Worm (Caenorhabditis elegans) whole organism, L4/young adult: ENCODE measurements around the gene C27D6.3.
"Not testable (repeated sequence)": the region's sequence is repeated elsewhere in the genome, so short reads cannot be mapped to it uniquely, and the experiment has no call there.

ENCODE experiments used
- W03F9.2 ChIP-seq: fragments of 150-350 bp; optimal IDR thresholded peaks from 2 replicates; lab custom pipeline; 2014; ENCODE audit warnings: missing biosample characterization, missing genetic modification characterization
- dao-5 ChIP-seq: sonication (generic microtip); optimal IDR thresholded peaks from 2 replicates; lab custom pipeline; 2016; ENCODE audit warnings: missing genotype, missing genetic modification characterization, moderate library complexity, missing compliant biosample characterization
- him-1 ChIP-seq: sonication (generic microtip); optimal IDR thresholded peaks from 2 replicates; lab custom pipeline; 2016; ENCODE audit warnings: missing genotype, missing genetic modification reagents, missing genetic modification characterization, missing compliant biosample characterization

C27D6.3 gene

DNA sequence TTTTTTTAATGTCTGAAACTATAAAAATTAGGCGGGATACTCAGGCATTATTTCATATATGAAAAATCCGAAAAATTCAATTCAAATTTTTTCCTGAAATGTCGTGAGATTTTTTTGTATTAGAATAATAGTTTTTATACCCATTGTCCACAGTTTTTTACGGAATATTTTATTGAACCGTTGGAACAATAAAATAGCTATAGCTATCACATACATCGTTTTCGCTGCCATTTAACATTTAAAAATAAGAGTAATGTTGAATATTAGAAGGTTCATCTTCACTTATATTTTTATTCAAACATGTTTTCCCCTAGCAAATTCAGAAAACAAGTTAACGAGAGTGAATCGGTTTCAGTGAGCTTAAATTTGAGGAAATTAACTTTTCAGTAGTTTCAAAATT is 2.7 kb downstream of the C27D6.3 start, which contains the start of gene C27D6.15:
Gene C27D6.15, plus strand, starts transcription at position 301 of the 400 bp plus-strand sequence.
- TF ChIP-seq W03F9.2 (tag; lab: Kevin White, UChicago), result no peak
- no peak for TF ChIP-seq dao-5
- no peak for TF ChIP-seq him-1

- TF ChIP-seq dao-5 (no peak), him-1 (no peak), W03F9.2 (tag; lab: Kevin White, UChicago) (no peak)
These were observed 3.3 kb downstream of the C27D6.3 start, which contains the start of gene srb-1 for ce11 chrII:5170932-5171331. srb-1 (minus strand) TSS chrII:5171032.

DNA sequence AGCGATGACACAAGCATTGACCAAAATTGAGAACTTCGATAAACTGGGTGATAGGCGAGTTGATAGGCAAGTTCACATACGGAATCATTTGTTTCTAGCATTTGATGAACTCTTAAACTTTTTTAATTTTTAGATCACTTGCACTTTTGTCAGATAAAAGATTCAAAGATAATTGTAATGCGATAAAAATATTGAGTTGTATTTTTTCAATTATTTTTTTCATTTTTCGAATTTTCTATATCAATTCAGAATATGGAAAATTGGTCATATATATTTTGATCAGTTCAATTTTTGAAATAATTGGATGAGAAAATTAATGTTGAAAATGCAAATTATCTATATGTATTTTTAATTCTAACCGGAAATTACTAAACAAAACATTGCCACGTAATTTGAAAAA is 7.5 kb downstream of the C27D6.3 start, which contains the start of gene srb-3:
Gene srb-3, minus strand, starts transcription at position 101 of the 400 bp plus-strand sequence.
- TF ChIP-seq dao-5, result no peak
- no peak for TF ChIP-seq him-1
- TF ChIP-seq W03F9.2 (tag; lab: Kevin White, UChicago), result no peak

DNA sequence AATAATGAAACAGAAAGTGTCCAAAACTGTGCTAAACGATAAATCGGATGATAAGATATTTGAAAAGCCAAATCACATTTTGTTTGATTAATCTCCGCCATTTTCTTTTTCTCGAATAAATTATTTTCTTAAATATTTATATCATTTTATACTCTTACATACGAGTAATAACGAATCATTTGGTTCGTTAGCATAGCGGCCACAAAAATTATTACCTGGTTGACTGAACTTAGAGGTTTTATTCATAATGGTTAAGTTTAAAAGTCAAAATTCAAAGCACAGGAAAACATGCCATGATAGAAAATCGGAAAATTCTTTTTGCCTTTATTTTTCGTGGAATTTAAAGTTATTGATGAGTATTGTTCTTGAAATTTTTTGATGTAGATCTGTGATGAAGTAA is 11.0 kb downstream of the C27D6.3 start, which contains the start of gene srb-5:
Gene srb-5, minus strand, starts transcription at position 101 of the 400 bp plus-strand sequence.
- TF ChIP-seq him-1, result no peak

DNA sequence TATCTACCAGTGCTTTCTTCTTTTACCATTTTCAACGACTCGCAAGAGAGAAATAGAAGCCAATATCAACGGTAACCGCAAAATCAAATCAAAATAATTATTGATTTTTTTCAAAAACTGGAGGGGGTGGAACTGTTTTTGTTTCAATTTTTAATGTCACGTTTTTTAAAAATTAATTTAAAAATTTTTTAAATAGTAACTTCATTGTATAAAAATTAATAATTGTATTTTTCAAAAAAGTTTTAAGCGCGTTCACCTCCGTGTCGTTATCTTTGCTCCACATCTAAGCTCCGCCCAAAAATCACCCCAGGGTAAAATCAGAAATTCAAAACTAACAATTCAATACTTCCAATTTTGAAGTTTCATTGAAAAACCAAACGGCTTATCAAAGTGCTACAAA is 13.2 kb downstream of the C27D6.3 start, which contains the start of gene C27D6.11:
Gene C27D6.11, minus strand, starts transcription at position 101 of the 400 bp plus-strand sequence.
- TF ChIP-seq dao-5, result no peak
- TF ChIP-seq him-1, result no peak
- TF ChIP-seq W03F9.2 (tag; lab: Kevin White, UChicago), result no peak

DNA sequence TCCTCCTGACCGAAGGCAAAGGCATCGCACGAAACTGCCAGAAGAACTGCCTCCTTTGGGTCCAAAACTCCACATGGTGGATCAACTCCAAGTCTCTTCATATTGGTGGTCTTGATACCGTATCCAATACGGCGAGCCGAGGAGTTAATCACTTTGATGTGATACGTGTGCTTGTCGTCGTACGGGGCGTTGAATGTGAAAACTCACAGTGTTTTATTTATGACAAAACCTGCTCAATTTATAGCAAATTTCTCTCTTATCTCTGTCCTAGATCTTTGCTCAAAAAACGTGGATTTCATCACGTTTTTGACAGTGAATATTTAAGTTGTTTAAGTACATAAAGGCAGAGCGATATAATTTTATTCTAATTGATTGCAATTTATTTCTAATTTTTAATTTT is 15.5 kb downstream of the C27D6.3 start, which contains the start of gene F58A6.9:
Gene F58A6.9, minus strand, starts transcription at position 101 of the 400 bp plus-strand sequence.
- not testable (repeated sequence) for TF ChIP-seq dao-5; W03F9.2 (tag; lab: Kevin White, UChicago); him-1

DNA sequence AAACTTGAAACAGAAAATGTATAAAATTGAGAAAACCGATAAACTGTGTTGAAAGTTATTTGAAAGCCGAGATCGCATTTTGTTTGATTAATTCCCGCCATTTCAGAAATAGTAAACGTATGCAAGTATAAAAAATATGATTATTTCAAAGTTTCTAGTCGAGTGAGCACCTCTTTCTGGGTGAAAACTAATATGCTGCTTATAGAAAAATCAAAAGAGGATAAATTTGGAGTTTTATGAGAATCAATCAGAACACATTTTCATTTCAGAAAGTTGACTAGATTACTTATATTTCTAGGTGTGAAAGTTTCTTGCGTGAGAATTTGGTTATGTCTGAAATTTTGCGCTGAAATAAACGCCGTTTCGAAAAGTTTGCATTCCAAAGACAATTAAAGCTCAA is 16.7 kb downstream of the C27D6.3 start, which contains the start of gene srb-13:
Gene srb-13, minus strand, starts transcription at position 101 of the 400 bp plus-strand sequence.
- no peak for TF ChIP-seq W03F9.2 (tag; lab: Kevin White, UChicago)
- no peak for TF ChIP-seq dao-5
- no peak for TF ChIP-seq him-1

ce11 chrII:5156983-5157382 is 17.3 kb downstream of the C27D6.3 start, which contains the start of gene msp-45:
msp-45 (minus strand) TSS chrII:5157083.
- TF ChIP-seq W03F9.2 (tag; lab: Kevin White, UChicago) (no peak), dao-5 (no peak), him-1 (no peak)

DNA sequence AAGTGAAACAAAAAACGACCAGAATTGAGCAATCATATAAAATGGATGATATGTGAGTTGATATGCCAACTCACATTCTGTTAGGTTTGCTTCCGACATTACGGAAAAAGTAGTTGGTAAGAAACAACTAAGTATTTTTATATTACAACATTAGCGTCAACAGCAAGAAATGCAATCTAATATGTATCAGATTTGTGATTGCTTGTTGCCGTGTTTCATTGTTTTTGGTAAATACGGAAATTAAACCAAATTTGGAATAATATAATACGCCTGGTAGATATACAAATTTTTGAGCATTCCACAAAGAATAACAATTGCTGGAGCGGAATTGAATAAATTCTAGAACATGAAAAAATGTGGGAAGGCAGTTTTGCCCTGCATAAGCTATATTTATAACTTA is 19.7 kb downstream of the C27D6.3 start, which contains the start of gene srb-12:
Gene srb-12, minus strand, starts transcription at position 101 of the 400 bp plus-strand sequence.
- no peak for TF ChIP-seq W03F9.2 (tag; lab: Kevin White, UChicago)
- no peak for TF ChIP-seq dao-5
- TF ChIP-seq him-1, result no peak

DNA sequence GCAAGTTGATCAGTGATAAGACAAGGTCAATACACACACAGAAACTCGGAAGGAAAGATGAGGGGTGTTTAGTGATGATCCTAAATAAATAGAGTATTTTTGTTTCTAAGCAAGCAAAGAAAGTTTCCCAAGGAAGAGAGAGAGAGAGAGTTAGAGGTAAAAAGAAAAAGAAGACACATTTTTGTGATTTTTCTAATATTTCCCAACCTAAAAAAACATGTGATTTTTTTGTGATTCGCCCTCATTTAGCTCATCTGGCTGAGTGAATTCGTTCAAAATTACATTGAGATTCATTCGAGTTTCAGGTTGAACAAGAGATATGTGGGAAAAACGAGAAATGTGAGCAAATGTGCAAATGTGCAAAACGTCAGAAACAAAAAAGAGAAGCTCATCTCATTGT is 23.4 kb downstream of the C27D6.3 start, which contains the start of gene srb-16:
Gene srb-16, minus strand, starts transcription at position 101 of the 400 bp plus-strand sequence.
- TF ChIP-seq W03F9.2 (tag; lab: Kevin White, UChicago) (no peak), him-1 (no peak), dao-5 (no peak)

DNA sequence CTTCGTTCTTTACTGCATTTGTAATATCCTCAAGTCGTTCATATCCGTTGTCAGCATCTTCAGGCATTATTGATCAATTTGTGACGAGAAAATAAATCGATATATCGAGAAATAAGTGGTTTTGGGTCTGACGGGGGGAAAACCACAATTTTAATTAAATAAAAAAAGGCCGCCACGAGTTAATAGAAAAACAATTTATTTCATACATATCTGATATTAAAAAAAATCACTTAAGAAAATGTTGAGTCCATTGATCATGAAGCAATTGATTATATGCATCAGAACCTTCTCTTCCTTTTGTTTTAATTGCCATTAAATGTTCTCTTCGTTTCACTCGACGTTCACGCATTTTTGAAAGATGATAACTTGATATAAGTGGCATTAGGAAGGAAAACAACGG is 25.9 kb downstream of the C27D6.3 start, which contains the start of gene F58A6.5:
Gene F58A6.5, minus strand, starts transcription at position 101 of the 400 bp plus-strand sequence.
- no peak for TF ChIP-seq dao-5
- TF ChIP-seq W03F9.2 (tag; lab: Kevin White, UChicago), result no peak
- no peak for TF ChIP-seq him-1

ce11 chrII:5142619-5143018 is 31.7 kb downstream of the C27D6.3 start, which contains the start of gene F58A6.1:
F58A6.1 (plus strand) TSS chrII:5142919.
- no peak for TF ChIP-seq W03F9.2 (tag; lab: Kevin White, UChicago)
- TF ChIP-seq him-1, result no peak
- no peak for TF ChIP-seq dao-5

DNA sequence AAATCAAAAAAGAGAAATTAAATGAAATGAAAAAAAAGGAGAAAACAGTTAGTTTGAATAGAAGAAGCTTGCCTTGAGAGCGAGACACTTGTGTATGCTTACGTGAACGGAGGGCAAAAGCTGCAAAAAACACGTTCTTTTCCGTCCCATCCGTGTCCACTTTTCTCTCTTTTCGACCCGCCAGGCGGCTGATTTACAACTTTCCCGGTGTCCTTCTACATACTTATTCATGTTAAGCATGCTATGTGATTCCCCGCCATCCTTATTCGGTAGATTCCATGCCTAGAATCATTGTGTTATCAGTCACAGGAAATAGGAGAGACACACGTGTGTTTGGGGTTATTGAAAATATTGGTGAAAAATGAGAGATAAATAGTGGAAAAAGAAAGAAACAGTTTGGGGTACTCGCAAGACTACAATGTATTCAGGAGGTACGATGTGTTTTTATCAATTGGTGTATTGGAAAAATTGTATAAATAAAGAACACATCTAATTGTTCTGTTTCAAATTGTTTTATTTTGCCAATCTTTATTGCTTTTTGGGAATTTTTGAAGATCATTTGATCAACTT is 32.2 kb downstream of the C27D6.3 start, which contains the start of gene nas-29:
Gene nas-29, minus strand, starts transcription at position 92 of the 570 bp plus-strand sequence.
- TF ChIP-seq him-1, result no peak
- TF ChIP-seq W03F9.2 (tag; lab: Kevin White, UChicago), result peak; percentile 9

DNA sequence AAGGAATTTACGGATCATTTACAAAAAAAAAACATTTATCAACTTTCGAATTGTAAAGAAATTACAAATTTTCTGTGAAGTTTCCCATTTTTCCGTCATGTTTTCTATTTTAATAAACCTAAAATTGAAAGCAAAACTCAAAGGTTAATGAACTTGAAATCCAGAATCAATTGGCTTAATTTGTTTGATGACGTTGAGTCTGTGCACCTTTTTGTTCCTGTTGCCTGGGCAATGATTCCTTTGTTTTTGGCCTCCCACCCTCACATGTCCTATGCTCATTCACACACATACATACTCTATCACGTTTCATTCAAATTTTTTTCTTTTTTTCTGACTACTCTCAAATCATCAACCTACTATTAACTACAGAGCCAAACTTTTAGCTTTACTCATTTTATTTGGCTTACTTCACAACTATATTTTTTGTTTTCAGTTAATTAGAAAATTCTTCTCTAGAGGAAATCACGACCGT is 37.9 kb downstream of the C27D6.3 start, which contains the start of gene F58A6.2:
Gene F58A6.2, plus strand, starts transcription at position 422 of the 472 bp plus-strand sequence.
- TF ChIP-seq W03F9.2 (tag; lab: Kevin White, UChicago) (no peak), dao-5 (no peak), him-1 (no peak)

DNA sequence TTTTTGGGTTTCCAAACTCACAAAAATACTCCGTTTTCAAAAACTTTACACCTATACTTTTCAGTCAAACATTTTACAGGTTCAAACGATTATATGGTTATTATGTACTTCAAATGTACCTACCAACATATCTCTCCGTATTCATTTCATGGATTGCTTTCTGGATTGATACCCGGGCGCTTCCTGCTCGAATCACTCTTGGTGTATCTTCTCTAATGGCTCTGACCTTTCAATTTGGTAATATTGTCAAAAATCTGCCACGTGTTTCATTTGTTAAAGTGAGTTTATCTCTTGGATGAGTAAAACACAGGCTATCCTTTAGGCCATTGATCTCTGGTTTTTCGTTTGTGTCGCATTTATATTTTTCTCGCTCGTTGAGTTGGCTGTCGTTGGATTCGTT is 42.5 kb downstream of the C27D6.3 start:
- TF ChIP-seq W03F9.2 (tag; lab: Kevin White, UChicago), result no peak
- TF ChIP-seq him-1, result no peak
- no peak for TF ChIP-seq dao-5
